Fruit fly (Drosophila melanogaster) whole organism: ENCODE results near the gene CSN6.

ENCODE experiments used
- pan ChIP-seq: fragments of >200 bp; optimal IDR thresholded peaks from 2 replicates; lab custom pipeline; 2017
- psq ChIP-seq: fragments of >200 bp; optimal IDR thresholded peaks from 2 replicates; lab custom pipeline; 2017
- usp ChIP-seq: fragments of >200 bp; optimal IDR thresholded peaks from 2 replicates; lab custom pipeline; 2017; ENCODE audit warnings: missing biosample characterization, missing genetic modification characterization, mixed read lengths

dm6 chr3R:22568508-22568907 lies 12.1 kb upstream of the CSN6 start:
- TF ChIP-seq pan (lab: Kevin White, UChicago) (no peak), usp (no peak), psq (lab: Kevin White, UChicago) (no peak)
